Worm (Caenorhabditis elegans) whole organism, young adult: Measurements from ENCODE around the gene srw-26.

Experiments
- C06A6.2 ChIP-seq: fragments of 200-800 bp; sonication (Bioruptor generic); conservative IDR thresholded peaks from 2 replicates; pipeline ENCODE4 v1.3.6; 2022; ENCODE audit warnings: missing genetic modification characterization, missing compliant biosample characterization
- F22D6.2 ChIP-seq: sonication (generic microtip); optimal IDR thresholded peaks from 2 replicates; lab custom pipeline; 2016; ENCODE audit warnings: mild to moderate bottlenecking, missing genetic modification characterization, missing compliant biosample characterization
- Y56A3A.18 ChIP-seq: fragments of 200-800 bp; sonication (Bioruptor generic); IDR thresholded peaks from 2 replicates; pipeline ENCODE4 v1.3.6; 2022; ENCODE audit warnings: missing genetic modification reagents, missing genetic modification characterization, missing compliant biosample characterization
- atf-7 ChIP-seq: sonication (generic microtip); optimal IDR thresholded peaks from 2 replicates; lab custom pipeline; 2017; ENCODE audit warnings: mild to moderate bottlenecking, missing genetic modification characterization, missing compliant biosample characterization
- ceh-79 ChIP-seq: sonication (generic microtip); optimal IDR thresholded peaks from 2 replicates; lab custom pipeline; 2017; ENCODE audit warnings: mild to moderate bottlenecking, missing genetic modification characterization, missing compliant biosample characterization
- chd-7 ChIP-seq: sonication (generic microtip); optimal IDR thresholded peaks from 2 replicates; lab custom pipeline; 2016; ENCODE audit warnings: mild to moderate bottlenecking, missing genetic modification characterization, moderate library complexity, missing compliant biosample characterization
- die-1 ChIP-seq: sonication (generic microtip); optimal IDR thresholded peaks from 2 replicates; lab custom pipeline; 2016; ENCODE audit warnings: missing genotype, mild to moderate bottlenecking, missing genetic modification characterization, missing compliant biosample characterization
- dpl-1 ChIP-seq: fragments of 150-350 bp; optimal IDR thresholded peaks from 2 replicates; lab custom pipeline; 2014; ENCODE audit warnings: missing biosample characterization, missing genetic modification reagents, missing genetic modification characterization
- him-1 ChIP-seq: sonication (generic microtip); optimal IDR thresholded peaks from 2 replicates; lab custom pipeline; 2016; ENCODE audit warnings: missing genotype, missing genetic modification reagents, missing genetic modification characterization, missing compliant biosample characterization
- madf-3 ChIP-seq: fragments of 200-800 bp; sonication (Bioruptor generic); IDR thresholded peaks from 2 replicates; pipeline ENCODE4 v1.3.6; 2022; ENCODE audit warnings: missing genetic modification reagents, missing genetic modification characterization, missing compliant biosample characterization
- repo-1 ChIP-seq: sonication (generic microtip); optimal IDR thresholded peaks from 2 replicates; lab custom pipeline; 2017; ENCODE audit warnings: mild to moderate bottlenecking, missing genetic modification characterization, missing compliant biosample characterization
- unc-130 ChIP-seq: sonication (generic microtip); optimal IDR thresholded peaks from 2 replicates; lab custom pipeline; 2016; ENCODE audit warnings: missing genetic modification reagents, missing genetic modification characterization, missing compliant biosample characterization

DNA sequence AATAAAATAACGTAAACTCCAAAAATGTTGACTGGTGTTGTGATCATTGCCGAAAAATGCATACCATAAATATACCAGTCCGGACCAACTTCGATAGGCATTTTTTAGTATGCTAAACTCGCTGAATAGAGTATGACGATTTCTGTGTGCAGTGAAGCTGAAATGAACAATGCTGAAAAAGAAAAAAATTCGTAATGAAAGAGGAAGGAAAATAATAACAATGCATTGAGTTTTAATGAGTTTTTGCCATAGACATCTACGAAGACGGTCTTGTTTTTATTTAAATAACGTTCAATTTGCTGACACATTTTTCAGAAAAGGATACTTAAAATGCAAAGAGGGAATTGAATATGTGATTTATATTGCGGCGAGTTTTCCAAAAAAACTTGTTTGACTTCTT, 35.3 kb upstream of the srw-26 start, which contains the start of gene sri-1:
- TF ChIP-seq chd-7 (tag; lab: Kevin White, UChicago) (no peak), C06A6.2 (no peak), him-1 (tag; lab: Kevin White, UChicago) (no peak), F22D6.2 (tag; lab: Kevin White, UChicago) (no peak), dpl-1 (GFP tag; lab: Kevin White, UChicago) (no peak), Y56A3A.18 (no peak), unc-130 (GFP tag; lab: Kevin White, UChicago) (no peak), repo-1 (tag; lab: Kevin White, UChicago) (no peak), ceh-79 (no peak), die-1 (no peak), madf-3 (GFP tag; lab: Robert Waterston, UW) (no peak), atf-7 (tag; lab: Kevin White, UChicago) (no peak)
